Fruit fly (Drosophila melanogaster) whole organism, embryonic: ENCODE measurements around the gene MED15.

Experiments
- Atf3 ChIP-seq: fragments of 200-800 bp; sonication (Bioruptor generic); optimal IDR thresholded peaks from 3 replicates; lab custom pipeline; 2016; ENCODE audit warnings: missing biosample characterization, missing genetic modification characterization
- CG10321 ChIP-seq: fragments of 200-800 bp; sonication (Bioruptor generic); IDR thresholded peaks from 2 replicates; pipeline ENCODE4 v1.3.6; 2022; ENCODE audit warnings: missing biosample characterization, missing genetic modification characterization
- CG10654 ChIP-seq: fragments of 200-800 bp; sonication (Bioruptor generic); optimal IDR thresholded peaks from 2 replicates; lab custom pipeline; 2016; ENCODE audit warnings: missing biosample characterization, missing genetic modification characterization
- CG10979 ChIP-seq: fragments of 200-800 bp; sonication (Bioruptor generic); optimal IDR thresholded peaks from 2 replicates; lab custom pipeline; 2018; ENCODE audit warnings: missing biosample characterization, mild to moderate bottlenecking, missing genetic modification characterization, moderate library complexity
- CG12391 ChIP-seq: fragments of 200-800 bp; sonication (Bioruptor generic); optimal IDR thresholded peaks from 3 replicates; lab custom pipeline; 2018; ENCODE audit warnings: missing biosample characterization, mild to moderate bottlenecking, missing genetic modification characterization, moderate library complexity
- CG13296 ChIP-seq: fragments of 200-800 bp; sonication (Bioruptor generic); optimal IDR thresholded peaks from 3 replicates; lab custom pipeline; 2018; ENCODE audit warnings: missing biosample characterization, mild to moderate bottlenecking, missing genetic modification characterization
- CG17802 ChIP-seq: fragments of 200-800 bp; sonication (Bioruptor generic); optimal IDR thresholded peaks from 2 replicates; lab custom pipeline; 2018; ENCODE audit warnings: missing biosample characterization, mild to moderate bottlenecking, missing genetic modification characterization, moderate library complexity
- CG1792 ChIP-seq: fragments of 200-800 bp; sonication (Bioruptor generic); optimal IDR thresholded peaks from 2 replicates; lab custom pipeline; 2016; ENCODE audit warnings: missing biosample characterization, missing genetic modification characterization
- CG1832 ChIP-seq: fragments of 200-800 bp; sonication (Bioruptor generic); optimal IDR thresholded peaks from 2 replicates; lab custom pipeline; 2017; ENCODE audit warnings: missing biosample characterization, mild to moderate bottlenecking, missing genetic modification characterization, inconsistent platforms
- CG4282 ChIP-seq: fragments of 200-800 bp; sonication (Bioruptor generic); optimal IDR thresholded peaks from 2 replicates; lab custom pipeline; 2016; ENCODE audit warnings: missing biosample characterization, missing genetic modification characterization
- CG7357 ChIP-seq: fragments of 200-800 bp; sonication (Bioruptor generic); IDR thresholded peaks from 3 replicates; pipeline ENCODE4 v1.3.6; 2022; ENCODE audit warnings: missing biosample characterization, missing genetic modification characterization
- CG8359 ChIP-seq: fragments of 200-800 bp; sonication (Bioruptor generic); optimal IDR thresholded peaks from 2 replicates; lab custom pipeline; 2017; ENCODE audit warnings: missing biosample characterization, mild to moderate bottlenecking, missing genetic modification characterization, borderline replicate concordance
- CG8944 ChIP-seq: fragments of 200-800 bp; sonication (Bioruptor generic); optimal IDR thresholded peaks from 3 replicates; lab custom pipeline; 2016; ENCODE audit warnings: missing biosample characterization, missing genetic modification characterization
- CG9437 ChIP-seq: fragments of 200-800 bp; sonication (Bioruptor generic); optimal IDR thresholded peaks from 2 replicates; lab custom pipeline; 2018; ENCODE audit warnings: missing biosample characterization, mild to moderate bottlenecking, missing genetic modification characterization
- CrebB ChIP-seq: fragments of 200-800 bp; sonication (Bioruptor generic); optimal IDR thresholded peaks from 3 replicates; lab custom pipeline; 2018; ENCODE audit warnings: missing biosample characterization, mild to moderate bottlenecking, missing genetic modification characterization
- D19A ChIP-seq: fragments of 200-800 bp; optimal IDR thresholded peaks from 3 replicates; lab custom pipeline; 2019; ENCODE audit warnings: missing biosample characterization, mild to moderate bottlenecking, missing genetic modification characterization, moderate library complexity
- Dfd ChIP-seq, 2 experiments: fragments of >200 bp; optimal IDR thresholded peaks; 2 replicates each; lab custom pipeline; 2017; ENCODE audit warnings: missing biosample characterization in 2 of 2, missing genetic modification characterization in 2 of 2
- Dll ChIP-seq: fragments of 200-800 bp; sonication (Bioruptor generic); IDR thresholded peaks from 4 replicates; pipeline ENCODE4 v1.3.6; 2022; ENCODE audit warnings: missing biosample characterization, missing genetic modification characterization; ENCODE audit not compliant: partially characterized antibody
- Hey ChIP-seq: fragments of 200-800 bp; sonication (Bioruptor generic); optimal IDR thresholded peaks from 3 replicates; lab custom pipeline; 2018; ENCODE audit warnings: missing biosample characterization, mild to moderate bottlenecking, missing genetic modification characterization
- Hsf ChIP-seq: fragments of 200-800 bp; sonication (Bioruptor generic); optimal IDR thresholded peaks from 3 replicates; lab custom pipeline; 2016; ENCODE audit warnings: missing biosample characterization, missing genetic modification characterization
- Lhr ChIP-seq: fragments of 200-800 bp; sonication (Bioruptor generic); optimal IDR thresholded peaks from 3 replicates; lab custom pipeline; 2017; ENCODE audit warnings: mild to moderate bottlenecking, missing biosample characterization, missing genetic modification reagents, missing genetic modification characterization
- Lpt ChIP-seq: fragments of >200 bp; optimal IDR thresholded peaks from 2 replicates; lab custom pipeline; 2018; ENCODE audit warnings: missing biosample characterization, missing genetic modification characterization
- MBD-R2 ChIP-seq: fragments of 200-800 bp; sonication (Bioruptor generic); IDR thresholded peaks from 2 replicates; pipeline ENCODE4 v1.3.6; 2022; ENCODE audit warnings: missing biosample characterization, missing genetic modification characterization
- Nf-YA ChIP-seq: fragments of 200-800 bp; sonication (Bioruptor generic); IDR thresholded peaks from 2 replicates; pipeline ENCODE4 v1.3.6; 2022; ENCODE audit warnings: missing biosample characterization, missing genetic modification characterization
- Nf-YC ChIP-seq: fragments of 200-800 bp; optimal IDR thresholded peaks from 3 replicates; lab custom pipeline; 2019; ENCODE audit warnings: missing biosample characterization, mild to moderate bottlenecking, missing genetic modification characterization, moderate library complexity
- Optix ChIP-seq: fragments of 200-800 bp; sonication (Bioruptor generic); IDR thresholded peaks from 3 replicates; pipeline ENCODE4 v1.3.6; 2022; ENCODE audit warnings: missing biosample characterization, missing genetic modification characterization
- Trl ChIP-seq, 3 experiments: fragments of >200 bp in 2 of 3; fragments of 200-800 bp in 1 of 3; sonication (Bioruptor generic) in 1 of 3; optimal IDR thresholded peaks; 2 replicates in 1 of 3; 3 replicates in 2 of 3; lab custom pipeline; 2016 to 2017; ENCODE audit warnings: missing biosample characterization in 1 of 3, missing genetic modification characterization in 1 of 3
- abd-A ChIP-seq: fragments of 200-800 bp; sonication (Bioruptor generic); optimal IDR thresholded peaks from 3 replicates; lab custom pipeline; 2019; ENCODE audit warnings: missing biosample characterization, mild to moderate bottlenecking, missing genetic modification characterization, moderate library complexity
- chn ChIP-seq: fragments of 200-800 bp; sonication (Bioruptor generic); optimal IDR thresholded peaks from 2 replicates; lab custom pipeline; 2016; ENCODE audit warnings: missing biosample characterization, missing genetic modification characterization
- crol ChIP-seq: fragments of 200-800 bp; sonication (Bioruptor generic); IDR thresholded peaks from 2 replicates; pipeline ENCODE4 v1.3.6; 2022; ENCODE audit warnings: missing biosample characterization, missing genetic modification characterization
- dati ChIP-seq: fragments of 200-800 bp; sonication (Bioruptor generic); IDR thresholded peaks from 2 replicates; pipeline ENCODE4 v1.3.6; 2022; ENCODE audit warnings: missing biosample characterization, missing genetic modification characterization
- dimm ChIP-seq: fragments of 200-800 bp; sonication (Bioruptor generic); IDR thresholded peaks from 2 replicates; pipeline ENCODE4 v1.3.6; 2022; ENCODE audit warnings: missing biosample characterization, missing genetic modification characterization
- dmrt11E ChIP-seq: fragments of 200-800 bp; sonication (Bioruptor generic); optimal IDR thresholded peaks from 3 replicates; lab custom pipeline; 2018; ENCODE audit warnings: missing biosample characterization, mild to moderate bottlenecking, missing genetic modification characterization, moderate library complexity
- dmrt99B ChIP-seq: fragments of 200-800 bp; sonication (Bioruptor generic); optimal IDR thresholded peaks from 2 replicates; lab custom pipeline; 2018; ENCODE audit warnings: missing biosample characterization, mild to moderate bottlenecking, missing genetic modification characterization, moderate library complexity
- eyg ChIP-seq: fragments of 200-800 bp; sonication (Bioruptor generic); optimal IDR thresholded peaks from 3 replicates; lab custom pipeline; 2016; ENCODE audit warnings: missing biosample characterization, missing genetic modification characterization
- fd96Cb ChIP-seq: fragments of 200-800 bp; sonication (Bioruptor generic); optimal IDR thresholded peaks from 2 replicates; lab custom pipeline; 2018; ENCODE audit warnings: missing biosample characterization, mild to moderate bottlenecking, missing genetic modification characterization, moderate library complexity
- gcm2 ChIP-seq: fragments of 200-800 bp; sonication (Bioruptor generic); optimal IDR thresholded peaks from 2 replicates; lab custom pipeline; 2016; ENCODE audit warnings: missing biosample characterization, missing genetic modification characterization
- gem ChIP-seq: fragments of 200-800 bp; sonication (Bioruptor generic); optimal IDR thresholded peaks from 2 replicates; lab custom pipeline; 2019; ENCODE audit warnings: missing biosample characterization, mild to moderate bottlenecking, missing genetic modification characterization, moderate library complexity
- gsb ChIP-seq: fragments of 200-800 bp; sonication (Bioruptor generic); IDR thresholded peaks from 2 replicates; pipeline ENCODE4 v1.3.6; 2022; ENCODE audit warnings: missing biosample characterization, missing genetic modification characterization
- inv ChIP-seq: fragments of 200-800 bp; sonication (Bioruptor generic); IDR thresholded peaks from 2 replicates; pipeline ENCODE4 v1.3.6; 2022; ENCODE audit warnings: missing biosample characterization, missing genetic modification characterization; ENCODE audit not compliant: partially characterized antibody
- lilli ChIP-seq: fragments of 200-800 bp; sonication (Bioruptor generic); optimal IDR thresholded peaks from 3 replicates; lab custom pipeline; 2016; ENCODE audit warnings: missing biosample characterization, missing genetic modification characterization
- org-1 ChIP-seq: fragments of 200-800 bp; sonication (Bioruptor generic); optimal IDR thresholded peaks from 2 replicates; lab custom pipeline; 2017; ENCODE audit warnings: missing biosample characterization, missing genetic modification characterization
- pita ChIP-seq: fragments of 200-800 bp; sonication (Bioruptor generic); optimal IDR thresholded peaks from 2 replicates; lab custom pipeline; 2017; ENCODE audit warnings: missing biosample characterization, mild to moderate bottlenecking, missing genetic modification characterization
- row ChIP-seq: fragments of 200-800 bp; sonication (Bioruptor generic); IDR thresholded peaks from 3 replicates; pipeline ENCODE4 v1.3.6; 2022; ENCODE audit warnings: missing biosample characterization, missing genetic modification characterization
- sna ChIP-seq: fragments of 200-800 bp; sonication (Bioruptor generic); IDR thresholded peaks from 2 replicates; pipeline ENCODE4 v1.3.6; 2022; ENCODE audit warnings: missing biosample characterization, missing genetic modification characterization; ENCODE audit not compliant: partially characterized antibody
- ssp ChIP-seq: fragments of 200-800 bp; sonication (Bioruptor generic); IDR thresholded peaks from 2 replicates; pipeline ENCODE4 v1.3.6; 2022; ENCODE audit warnings: missing biosample characterization, missing genetic modification characterization
- tup ChIP-seq: fragments of 200-800 bp; sonication (Bioruptor generic); optimal IDR thresholded peaks from 2 replicates; lab custom pipeline; 2016; ENCODE audit warnings: missing biosample characterization, mild to moderate bottlenecking, missing genetic modification characterization, moderate library complexity
- vfl ChIP-seq: fragments of 200-800 bp; sonication (Bioruptor generic); optimal IDR thresholded peaks from 2 replicates; lab custom pipeline; 2016; ENCODE audit warnings: missing biosample characterization, missing genetic modification characterization
- wor ChIP-seq: fragments of 200-800 bp; sonication (Bioruptor generic); IDR thresholded peaks from 2 replicates; pipeline ENCODE4 v1.3.6; 2022; ENCODE audit warnings: missing biosample characterization, missing genetic modification characterization
- yki ChIP-seq: fragments of >200 bp; optimal IDR thresholded peaks from 3 replicates; lab custom pipeline; 2018

MED15 gene

DNA sequence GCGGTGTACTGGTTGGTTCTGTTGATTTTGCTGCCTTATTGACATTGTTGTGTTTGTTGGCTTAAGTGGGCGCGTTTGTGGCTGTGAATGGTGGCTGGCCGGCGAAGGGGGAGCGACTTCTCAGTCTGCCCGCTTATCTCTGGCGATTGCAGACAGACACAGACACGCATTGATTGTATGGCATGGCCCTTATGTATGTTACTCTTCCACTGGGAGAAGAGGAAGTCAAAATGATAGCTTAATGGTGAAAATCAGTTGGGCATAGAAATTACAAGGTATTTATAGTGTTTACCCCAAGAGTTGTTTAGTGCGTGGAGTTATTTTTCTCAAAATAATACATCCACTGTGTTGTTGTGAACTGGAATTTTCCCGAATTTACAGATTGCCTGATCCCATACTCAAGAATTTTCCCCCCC, 13.0 kb downstream of the MED15 start (continued):
- peak; percentile 93 for TF ChIP-seq CG13296 (GFP tag; lab: Kevin White, UChicago)
- peak; percentile 96 for TF ChIP-seq CG1792 (GFP tag; lab: Kevin White, UChicago)
- TF ChIP-seq CG8359 (GFP tag; lab: Kevin White, UChicago) = peak; percentile 84
- TF ChIP-seq Dll (GFP tag; lab: Robert Waterston, UW) = no peak
- TF ChIP-seq CG10654 (GFP tag; lab: Kevin White, UChicago) = peak; percentile 91
- TF ChIP-seq ssp (GFP tag; lab: Robert Waterston, UW) = peak; percentile 44; the same call in 1 of the 2 replicates
- TF ChIP-seq Dfd (GFP tag; optimal IDR thresholded peaks at IDR 0.05; lab: Kevin White, UChicago) = no peak
- no peak for TF ChIP-seq Trl (optimal IDR thresholded peaks at IDR 0.05; lab: Kevin White, UChicago)
- TF ChIP-seq Trl (GFP tag; optimal IDR thresholded peaks at IDR 0.05; lab: Kevin White, UChicago) = peak; percentile 96
- TF ChIP-seq D19A (tag; lab: Kevin White, UChicago) = peak; percentile 70
- TF ChIP-seq org-1 (GFP tag; lab: Kevin White, UChicago) = peak; percentile 94
- peak; percentile 90 for TF ChIP-seq Nf-YA
- peak; percentile 93 for TF ChIP-seq tup (GFP tag; lab: Kevin White, UChicago)
- TF ChIP-seq CG12391 (tag; lab: Kevin White, UChicago) = peak; percentile 65
- no peak for TF ChIP-seq inv (GFP tag; lab: Robert Waterston, UW)
- no peak for TF ChIP-seq sna (GFP tag; lab: Robert Waterston, UW)
- TF ChIP-seq CrebB (tag; lab: Kevin White, UChicago) = peak; percentile 94
- peak; percentile 84 for TF ChIP-seq dmrt99B (tag; lab: Kevin White, UChicago)
- TF ChIP-seq vfl (GFP tag; lab: Kevin White, UChicago) = peak; percentile 24
- peak; percentile 78; the same call in 1 of the 2 replicates for TF ChIP-seq crol
- TF ChIP-seq dmrt11E (tag; lab: Kevin White, UChicago) = peak; percentile 70
- peak; percentile 53; the same call in 1 of the 2 replicates for TF ChIP-seq dimm (GFP tag; lab: Robert Waterston, UW)
- peak; percentile 54; the same call in 1 of the 2 replicates for TF ChIP-seq MBD-R2
- TF ChIP-seq Optix (GFP tag; lab: Robert Waterston, UW) = peak; percentile 73; the same call in 2 of the 3 replicates
- peak; percentile 78 for TF ChIP-seq chn
- peak; percentile 70 for TF ChIP-seq CG10321 (GFP tag; lab: Robert Waterston, UW)
- peak; percentile 74 for TF ChIP-seq gcm2 (GFP tag; lab: Kevin White, UChicago)
- TF ChIP-seq wor (GFP tag; lab: Robert Waterston, UW) = peak; percentile 40; the same call in 1 of the 2 replicates
- TF ChIP-seq lilli (GFP tag; lab: Kevin White, UChicago) = peak; percentile 67
- TF ChIP-seq abd-A (tag; lab: Kevin White, UChicago) = peak; percentile 58
- TF ChIP-seq CG9437 (GFP tag; lab: Kevin White, UChicago) = peak; percentile 55
- TF ChIP-seq eyg (GFP tag; lab: Kevin White, UChicago) = peak; percentile 91
- peak; percentile 90 for TF ChIP-seq CG4282 (GFP tag; lab: Kevin White, UChicago)
- peak; percentile 66 for TF ChIP-seq fd96Cb (tag; lab: Kevin White, UChicago)
- peak; percentile 86 for TF ChIP-seq CG8944 (GFP tag; lab: Kevin White, UChicago)
- no peak; the same call in 1 of the 3 replicates for TF ChIP-seq CG7357 (GFP tag; lab: Robert Waterston, UW)
- TF ChIP-seq CG17802 (tag; lab: Kevin White, UChicago) = peak; percentile 62
- TF ChIP-seq CG1832 (GFP tag; lab: Kevin White, UChicago) = peak; percentile 48
- peak; percentile 49; the same call in 1 of the 2 replicates for TF ChIP-seq dati
- no peak for TF ChIP-seq pita
- TF ChIP-seq Lhr = peak; percentile 86
- no peak for TF ChIP-seq Lpt (GFP tag; lab: Kevin White, UChicago)
- TF ChIP-seq gem = peak; percentile 81
- TF ChIP-seq Atf3 (GFP tag; lab: Kevin White, UChicago) = peak; percentile 86
- TF ChIP-seq yki (lab: Kevin White, UChicago) = no peak
- TF ChIP-seq gsb (GFP tag; lab: Robert Waterston, UW) = peak; percentile 62
- peak; percentile 54 for TF ChIP-seq Hsf (GFP tag; lab: Kevin White, UChicago)
- TF ChIP-seq Hey (tag; lab: Kevin White, UChicago) = peak; percentile 97
- peak; percentile 76 for TF ChIP-seq row (GFP tag; lab: Robert Waterston, UW)
- TF ChIP-seq Nf-YC = peak; percentile 74
- peak; percentile 52 for TF ChIP-seq CG10979 (tag; lab: Kevin White, UChicago)
